Fruit fly (Drosophila melanogaster): ENCODE data around the gene Vav.

DNA sequence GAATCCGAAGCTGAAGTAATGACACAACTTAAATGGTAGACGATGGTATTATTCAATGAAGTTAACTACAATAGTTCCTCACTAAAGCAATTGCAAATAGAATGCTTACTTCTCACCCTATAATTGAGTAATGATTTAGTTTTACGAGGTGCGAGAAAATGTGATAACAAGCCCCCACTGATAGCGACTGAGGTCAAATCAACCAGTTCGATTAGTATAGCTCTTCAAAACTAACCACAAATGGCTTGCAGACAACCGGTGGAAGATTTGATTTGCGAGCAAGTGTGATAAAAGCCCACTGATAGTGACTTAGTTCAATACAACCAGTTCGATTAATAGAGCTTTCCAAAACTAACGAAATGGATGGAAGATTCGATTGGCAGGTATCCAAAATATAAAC is 22.3 kb upstream of the Vav start:
- TF ChIP-seq CTCF (optimal IDR thresholded peaks at IDR 0.05) (no peak), CG8478 (optimal IDR thresholded peaks at IDR 0.05) (no peak)
